Worm (Caenorhabditis elegans): Measurements from ENCODE around the gene M6.11.

ce11 chrX:612783-613182 is 28.6 kb downstream of the M6.11 start:
- TF ChIP-seq dmd-6 (GFP tag; IDR thresholded peaks at IDR 0.05): no peak
- no peak for TF ChIP-seq spr-1 (tag; optimal IDR thresholded peaks at IDR 0.05)
- no peak for TF ChIP-seq unc-62 (GFP tag; optimal IDR thresholded peaks at IDR 0.05 in 1 of 2)
- no peak for TF ChIP-seq unc-62 (tag; optimal IDR thresholded peaks at IDR 0.05)
- no peak for TF ChIP-seq ZK546.5 (tag; optimal IDR thresholded peaks at IDR 0.05)
- TF ChIP-seq nhr-76 (tag; optimal IDR thresholded peaks at IDR 0.05): no peak
- no peak for TF ChIP-seq ceh-62 (tag; optimal IDR thresholded peaks at IDR 0.05)
- no peak for TF ChIP-seq F49E8.2 (tag; optimal IDR thresholded peaks at IDR 0.05; ENCODE audit: borderline replicate concordance)
- no peak for TF ChIP-seq nhr-77 (tag; optimal IDR thresholded peaks at IDR 0.05)
